Worm (Caenorhabditis elegans): ENCODE measurements around the gene kin-19.

DNA sequence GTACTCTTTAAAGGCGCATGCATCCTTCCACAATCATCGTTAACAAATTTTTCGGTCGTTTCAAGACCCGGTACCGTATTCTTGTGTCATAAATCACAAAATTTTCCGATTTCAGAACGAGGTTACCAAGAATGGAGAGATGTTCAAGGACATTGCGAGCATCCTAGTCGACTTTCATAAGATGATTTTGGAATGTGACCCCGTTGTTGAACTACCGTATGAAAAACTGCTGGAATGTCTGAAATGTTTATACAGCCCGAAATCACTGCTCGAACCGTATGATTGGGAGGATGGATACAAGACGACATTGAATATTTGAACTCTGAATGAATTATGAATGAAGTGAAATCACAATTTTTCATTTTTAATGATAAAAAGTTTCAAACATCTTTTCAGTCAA lies 6.5 kb upstream of the kin-19 start:
- TF ChIP-seq ztf-29 (GFP tag; IDR thresholded peaks at IDR 0.05), result no peak
- no peak for TF ChIP-seq ref-1 (GFP tag; conservative IDR thresholded peaks at IDR 0.05)
- TF ChIP-seq ztf-23 (GFP tag; IDR thresholded peaks at IDR 0.05), result no peak
- TF ChIP-seq med-1 (GFP tag; optimal IDR thresholded peaks at IDR 0.05; ENCODE audit: insufficient read depth), result no peak
- TF ChIP-seq klf-2 (GFP tag; conservative IDR thresholded peaks at IDR 0.05), result no peak
- no peak for TF ChIP-seq cog-1 (tag; optimal IDR thresholded peaks at IDR 0.05)
- no peak for TF ChIP-seq flt-1 (GFP tag; IDR thresholded peaks at IDR 0.05)
- no peak for TF ChIP-seq T22C8.4 (GFP tag; IDR thresholded peaks at IDR 0.05)
